Worm (Caenorhabditis elegans) whole organism, L2 larva: Measurements from ENCODE around the gene srz-64.

Source experiments
- ceh-82 ChIP-seq: fragments of 150-350 bp; optimal IDR thresholded peaks from 2 replicates; lab custom pipeline; 2014; ENCODE audit warnings: missing biosample characterization, missing genetic modification characterization
- elt-3 ChIP-seq: sonication (generic microtip); optimal IDR thresholded peaks from 2 replicates; lab custom pipeline; 2017; ENCODE audit warnings: missing biosample characterization, missing genetic modification characterization
- mab-5 ChIP-seq: fragments of 150-350 bp; optimal IDR thresholded peaks from 2 replicates; lab custom pipeline; 2014; ENCODE audit warnings: missing biosample characterization, missing genetic modification characterization
- peb-1 ChIP-seq: fragments of 150-350 bp; optimal IDR thresholded peaks from 2 replicates; lab custom pipeline; 2014; ENCODE audit warnings: missing biosample characterization, missing genetic modification characterization

DNA sequence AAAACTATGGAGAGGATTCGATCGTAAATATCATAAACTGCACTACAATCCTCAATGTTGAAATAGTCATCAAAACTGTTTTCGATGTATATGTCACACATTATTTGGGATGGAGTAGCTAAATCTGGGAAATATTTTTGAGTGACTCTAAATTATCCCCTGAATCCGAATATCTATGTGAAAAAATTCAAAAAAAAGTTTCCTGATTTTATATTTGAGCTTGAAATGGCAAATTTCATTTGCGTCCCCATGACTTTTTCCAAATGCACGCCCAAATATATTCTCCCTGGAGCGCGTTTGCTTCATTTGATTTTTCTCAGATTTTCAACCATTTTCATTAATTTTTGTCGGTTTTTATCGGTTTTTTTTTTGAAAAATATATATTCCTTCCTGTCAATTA, at the start of gene srz-64:
- TF ChIP-seq mab-5 (tag; lab: Kevin White, UChicago) (no peak), elt-3 (tag; lab: Kevin White, UChicago) (no peak), peb-1 (no peak), ceh-82 (tag; lab: Kevin White, UChicago) (no peak)
